Fruit fly (Drosophila melanogaster): ENCODE results near the gene sty.

DNA sequence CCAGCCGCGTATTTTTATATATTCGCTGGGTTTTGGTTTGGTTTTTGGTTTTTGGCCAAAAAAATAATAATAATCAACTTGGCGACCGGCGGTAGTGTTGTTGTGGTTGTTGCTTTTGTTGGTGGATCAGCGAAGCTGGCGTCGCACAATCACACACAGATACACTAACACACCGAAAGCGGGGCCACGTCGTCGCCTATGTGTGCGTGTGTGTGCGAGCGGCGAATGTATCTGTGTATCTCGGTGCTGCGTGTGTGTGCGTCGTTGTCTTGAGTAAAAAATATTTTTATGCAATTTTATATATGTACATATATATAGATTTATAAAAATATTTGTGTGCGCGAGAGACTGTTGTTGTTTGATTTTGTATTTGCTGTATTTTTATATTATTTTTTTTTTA is 7.6 kb downstream of the sty start:
- TF ChIP-seq CG6808 (GFP tag; optimal IDR thresholded peaks at IDR 0.05) (no peak), dac (GFP tag; optimal IDR thresholded peaks at IDR 0.05) (no peak), Blimp-1 (GFP tag; optimal IDR thresholded peaks at IDR 0.05) (no peak), CG10669 (GFP tag; optimal IDR thresholded peaks at IDR 0.05) (no peak), CG3032 (tag; optimal IDR thresholded peaks at IDR 0.05) (no peak), CG34406 (GFP tag; optimal IDR thresholded peaks at IDR 0.05) (no peak)
